Fruit fly (Drosophila melanogaster) whole organism, pupa: ENCODE results near the gene CG34057.

Source experiments
- CG10348 ChIP-seq: fragments of 200-800 bp; sonication (Bioruptor generic); IDR thresholded peaks from 2 replicates; pipeline ENCODE4 v1.3.6; 2022; ENCODE audit warnings: missing biosample characterization, missing genetic modification characterization
- CG12605 ChIP-seq: fragments of 200-800 bp; sonication (Bioruptor generic); IDR thresholded peaks from 2 replicates; pipeline ENCODE4 v1.3.6; 2022; ENCODE audit warnings: missing biosample characterization, missing genetic modification characterization
- CG13204 ChIP-seq: fragments of 200-800 bp; sonication (Bioruptor generic); optimal IDR thresholded peaks from 2 replicates; lab custom pipeline; 2018; ENCODE audit warnings: missing biosample characterization, mild to moderate bottlenecking, missing genetic modification characterization, moderate library complexity
- CG14655 ChIP-seq: fragments of 200-800 bp; sonication (Bioruptor generic); optimal IDR thresholded peaks from 3 replicates; lab custom pipeline; 2017; ENCODE audit warnings: mild to moderate bottlenecking, missing biosample characterization, missing genetic modification reagents, missing genetic modification characterization
- CG15710 ChIP-seq: fragments of 200-800 bp; sonication (Bioruptor generic); optimal IDR thresholded peaks from 2 replicates; lab custom pipeline; 2018; ENCODE audit warnings: missing biosample characterization, mild to moderate bottlenecking, missing genetic modification characterization, moderate library complexity
- CG17806 ChIP-seq: fragments of 200-800 bp; sonication (Bioruptor generic); optimal IDR thresholded peaks from 2 replicates; lab custom pipeline; 2018; ENCODE audit warnings: missing biosample characterization, mild to moderate bottlenecking, missing genetic modification characterization, moderate library complexity
- CG32121 ChIP-seq: fragments of 200-800 bp; sonication (Bioruptor generic); IDR thresholded peaks from 2 replicates; pipeline ENCODE4 v1.3.6; 2022; ENCODE audit warnings: missing biosample characterization, missing genetic modification characterization
- CG34367 ChIP-seq: fragments of 200-800 bp; sonication (Bioruptor generic); optimal IDR thresholded peaks from 2 replicates; lab custom pipeline; 2018; ENCODE audit warnings: missing biosample characterization, mild to moderate bottlenecking, missing genetic modification characterization
- CG4496 ChIP-seq: fragments of 200-800 bp; sonication (Bioruptor generic); IDR thresholded peaks from 3 replicates; pipeline ENCODE4 v1.3.6; 2022; ENCODE audit warnings: missing biosample characterization, missing genetic modification characterization
- CG8159 ChIP-seq: fragments of 200-800 bp; sonication (Bioruptor generic); optimal IDR thresholded peaks from 3 replicates; lab custom pipeline; 2018; ENCODE audit warnings: missing biosample characterization, mild to moderate bottlenecking, missing genetic modification characterization, moderate library complexity
- CG8301 ChIP-seq: fragments of 200-800 bp; sonication (Bioruptor generic); optimal IDR thresholded peaks from 2 replicates; lab custom pipeline; 2018; ENCODE audit warnings: missing biosample characterization, mild to moderate bottlenecking, missing genetic modification characterization
- CG9948 ChIP-seq: fragments of 200-800 bp; sonication (Bioruptor generic); optimal IDR thresholded peaks from 2 replicates; lab custom pipeline; 2018; ENCODE audit warnings: missing biosample characterization, mild to moderate bottlenecking, missing genetic modification characterization, moderate library complexity
- D1 ChIP-seq: fragments of 200-800 bp; sonication (Bioruptor generic); optimal IDR thresholded peaks from 2 replicates; lab custom pipeline; 2018; ENCODE audit warnings: missing biosample characterization, mild to moderate bottlenecking, missing genetic modification characterization, moderate library complexity
- EcR ChIP-seq: fragments of 200-800 bp; sonication (Bioruptor generic); optimal IDR thresholded peaks from 3 replicates; lab custom pipeline; 2019; ENCODE audit warnings: missing biosample characterization, missing genetic modification characterization, mild to moderate bottlenecking, moderate library complexity, missing genetic modification reagents
- Ets98B ChIP-seq: fragments of 200-800 bp; sonication (Bioruptor generic); IDR thresholded peaks from 2 replicates; pipeline ENCODE4 v1.3.6; 2022; ENCODE audit warnings: missing biosample characterization, missing genetic modification characterization
- Pif1A ChIP-seq: fragments of 200-800 bp; sonication (Bioruptor generic); optimal IDR thresholded peaks from 3 replicates; lab custom pipeline; 2016; ENCODE audit warnings: missing biosample characterization, missing genetic modification characterization
- Pif1B ChIP-seq: fragments of 200-800 bp; sonication (Bioruptor generic); optimal IDR thresholded peaks from 3 replicates; lab custom pipeline; 2016; ENCODE audit warnings: missing biosample characterization, missing genetic modification characterization
- Snoo ChIP-seq: fragments of 200-800 bp; sonication (Bioruptor generic); optimal IDR thresholded peaks from 3 replicates; lab custom pipeline; 2017; ENCODE audit warnings: missing biosample characterization, mild to moderate bottlenecking, missing genetic modification characterization, inconsistent platforms
- fd96Ca ChIP-seq: fragments of 200-800 bp; sonication (Bioruptor generic); IDR thresholded peaks from 3 replicates; pipeline ENCODE4 v1.3.6; 2022; ENCODE audit warnings: missing biosample characterization, missing genetic modification characterization
- gl ChIP-seq: fragments of 200-800 bp; sonication (Bioruptor generic); optimal IDR thresholded peaks from 2 replicates; lab custom pipeline; 2018; ENCODE audit warnings: missing biosample characterization, mild to moderate bottlenecking, missing genetic modification characterization
- rn ChIP-seq: fragments of 200-800 bp; sonication (Bioruptor generic); IDR thresholded peaks from 2 replicates; pipeline ENCODE4 v1.3.6; 2022; ENCODE audit warnings: missing biosample characterization, missing genetic modification characterization

The CG34057 gene

DNA sequence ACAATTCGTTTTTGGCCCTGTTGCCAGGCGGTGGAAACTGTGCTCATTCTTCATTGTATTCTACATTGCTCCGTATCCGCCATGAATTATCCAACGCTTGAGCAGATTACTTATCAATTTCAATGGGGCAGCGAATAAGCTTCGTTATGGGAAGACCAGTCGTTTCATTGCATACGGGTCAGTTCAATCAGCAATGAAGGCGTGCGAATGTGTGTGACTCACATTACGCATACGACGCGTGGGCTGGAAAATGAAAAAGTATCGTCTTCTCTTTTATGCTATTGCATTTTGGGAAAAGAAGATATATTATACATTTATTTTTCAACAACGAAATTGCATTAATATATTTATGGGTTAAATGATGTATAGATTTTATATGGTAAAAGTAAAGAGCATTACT is 12.2 kb upstream of the CG34057 start:
- no peak for TF ChIP-seq Ets98B (GFP tag; lab: Robert Waterston, UW)
- TF ChIP-seq CG34367 (tag; lab: Kevin White, UChicago) = no peak
- TF ChIP-seq CG10348 (GFP tag; lab: Robert Waterston, UW) = no peak
- no peak for TF ChIP-seq CG14655 (GFP tag; lab: Kevin White, UChicago)
- TF ChIP-seq CG32121 = no peak
- TF ChIP-seq CG8301 (tag; lab: Kevin White, UChicago) = no peak
- no peak for TF ChIP-seq Pif1A (GFP tag; lab: Kevin White, UChicago)
- TF ChIP-seq CG13204 (GFP tag; lab: Kevin White, UChicago) = no peak

DNA sequence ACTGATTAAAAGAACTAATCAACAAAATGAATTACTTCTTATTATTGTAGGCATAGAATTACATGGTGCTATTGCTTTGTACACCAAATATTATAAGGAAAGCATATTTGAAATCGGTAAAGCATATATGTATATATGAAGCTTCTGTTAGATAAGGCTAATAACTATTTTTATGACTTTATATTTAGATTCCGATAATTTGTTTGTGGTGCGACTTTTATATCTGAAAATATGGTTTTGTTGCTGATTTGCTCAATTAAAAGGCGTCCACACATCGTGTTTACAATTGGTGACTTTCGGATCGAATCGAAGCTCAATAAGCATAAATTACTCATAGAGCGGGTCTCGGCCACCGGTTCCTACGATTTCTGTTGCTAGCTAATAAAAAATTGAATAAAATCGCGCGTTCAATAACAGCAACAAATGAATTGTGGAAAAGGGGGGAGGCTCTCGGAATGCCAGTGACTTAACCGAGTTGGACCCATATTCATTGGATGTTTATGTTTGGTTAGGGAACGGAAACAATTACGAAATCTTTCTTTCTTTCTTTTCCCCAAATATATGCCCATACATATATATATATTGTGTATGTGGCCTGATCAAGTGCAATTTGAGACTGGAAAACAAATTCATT is 11.4 kb upstream of the CG34057 start:
- no peak for TF ChIP-seq CG15710 (tag; lab: Kevin White, UChicago)

DNA sequence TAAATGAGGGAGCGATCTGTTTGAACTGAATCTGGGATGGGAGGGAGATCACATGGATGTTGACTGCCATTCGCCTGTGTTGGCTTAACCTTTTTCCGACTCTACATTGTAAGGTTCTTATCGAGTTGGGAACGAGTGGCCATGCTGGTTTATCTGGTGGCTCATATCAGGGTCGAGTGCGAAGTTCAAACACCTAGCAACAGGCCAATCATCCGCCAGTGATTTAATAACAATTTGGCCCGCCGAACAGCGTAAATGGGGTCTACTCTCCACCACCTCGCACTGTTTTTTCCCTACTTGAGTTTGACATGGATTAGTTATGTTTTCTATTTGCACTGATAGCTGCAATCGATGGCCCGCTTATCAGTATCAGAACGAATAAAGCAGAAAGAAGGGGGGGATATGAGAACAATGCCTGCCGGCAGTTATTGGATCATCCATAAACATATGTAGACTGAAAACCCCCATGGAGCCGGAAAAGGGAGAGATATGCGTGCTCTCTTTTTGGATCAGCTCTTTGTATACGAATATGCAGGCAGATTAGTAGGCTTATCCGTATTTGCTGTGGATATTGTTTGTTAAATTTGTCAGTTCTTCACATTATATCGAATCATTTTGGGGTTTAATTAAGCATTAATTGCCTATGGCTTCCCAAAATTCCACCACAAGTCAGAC is 9.6 kb upstream of the CG34057 start:
- TF ChIP-seq EcR (GFP tag; lab: Kevin White, UChicago) = peak; percentile 55
- no peak for TF ChIP-seq Snoo (tag; lab: Kevin White, UChicago)

DNA sequence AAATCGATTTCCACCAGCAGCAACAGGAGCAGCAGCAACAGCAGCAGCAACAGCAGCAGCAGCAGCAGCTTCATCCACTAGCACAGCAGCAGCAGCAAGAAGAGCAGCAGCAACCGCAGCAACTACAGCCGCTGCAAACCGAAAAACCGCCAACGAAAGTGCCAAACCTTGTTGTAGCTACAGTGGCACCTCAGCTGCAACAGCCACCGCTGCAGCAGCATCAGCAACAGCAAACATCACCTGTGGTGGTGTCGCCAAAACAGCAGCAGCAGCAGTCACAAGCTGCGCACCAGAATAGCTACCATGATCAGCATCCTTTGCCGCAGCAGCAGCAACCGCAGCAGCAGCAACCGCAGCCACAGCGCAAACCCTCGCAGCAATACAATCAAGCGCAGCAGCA is 8.8 kb upstream of the CG34057 start:
- TF ChIP-seq Pif1B = no peak
- TF ChIP-seq Snoo (tag; lab: Kevin White, UChicago) = no peak
- no peak for TF ChIP-seq CG32121
- no peak for TF ChIP-seq Pif1A (GFP tag; lab: Kevin White, UChicago)
- TF ChIP-seq CG8159 (tag; lab: Kevin White, UChicago) = no peak
- no peak for TF ChIP-seq CG13204 (GFP tag; lab: Kevin White, UChicago)
- TF ChIP-seq D1 (tag; lab: Kevin White, UChicago) = no peak
- TF ChIP-seq CG34367 (tag; lab: Kevin White, UChicago) = no peak
- no peak for TF ChIP-seq CG4496 (GFP tag; lab: Robert Waterston, UW)
- TF ChIP-seq Ets98B (GFP tag; lab: Robert Waterston, UW) = no peak
- no peak for TF ChIP-seq CG8301 (tag; lab: Kevin White, UChicago)
- TF ChIP-seq CG15710 (tag; lab: Kevin White, UChicago) = no peak
- TF ChIP-seq CG10348 (GFP tag; lab: Robert Waterston, UW) = no peak
- no peak for TF ChIP-seq rn (GFP tag; lab: Robert Waterston, UW)
- TF ChIP-seq CG17806 (tag; lab: Kevin White, UChicago) = no peak
- TF ChIP-seq EcR (GFP tag; lab: Kevin White, UChicago) = no peak
- no peak for TF ChIP-seq CG12605 (GFP tag; lab: Robert Waterston, UW)
- no peak for TF ChIP-seq CG9948 (tag; lab: Kevin White, UChicago)
- no peak for TF ChIP-seq gl (tag; lab: Kevin White, UChicago)
- TF ChIP-seq CG14655 (GFP tag; lab: Kevin White, UChicago) = no peak

DNA sequence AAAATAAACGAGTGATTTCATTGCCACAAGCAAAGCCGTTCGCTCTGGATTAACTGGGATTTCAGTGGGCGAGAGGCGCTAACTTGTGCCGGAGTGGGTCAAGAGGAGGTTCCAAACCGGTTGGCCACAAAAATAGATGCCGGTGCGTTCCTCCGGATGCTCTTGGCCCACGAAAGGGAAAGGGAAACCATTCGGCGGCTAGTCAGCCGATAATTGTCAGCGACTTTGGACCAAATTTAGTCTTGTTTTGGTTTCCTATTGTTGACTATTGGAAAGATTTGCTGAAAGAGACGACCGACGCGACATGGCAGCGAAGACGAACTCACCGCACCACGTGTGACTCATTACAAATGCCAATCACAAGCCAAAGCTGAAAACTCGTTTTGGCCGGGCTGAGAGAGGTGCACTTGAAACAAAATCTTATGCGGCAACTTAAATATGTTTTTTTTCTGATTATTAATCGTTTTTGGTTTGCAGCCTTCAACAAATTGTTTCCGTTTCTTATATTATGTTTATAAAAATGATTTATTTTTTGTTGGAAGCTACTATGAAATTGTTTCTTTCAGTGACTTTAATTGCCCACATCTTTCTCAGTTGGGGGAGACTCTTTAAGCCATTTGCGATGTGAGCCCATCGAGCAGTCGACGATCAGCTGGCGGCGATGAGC is 1.7 kb upstream of the CG34057 start, which contains the start of gene CG34056:
Gene CG34056, plus strand, starts transcription at position 638 of the 667 bp plus-strand sequence.
- TF ChIP-seq CG15710 (tag; lab: Kevin White, UChicago) (peak; percentile 97), CG32121 (peak; percentile 98), D1 (tag; lab: Kevin White, UChicago) (peak; percentile 92), Ets98B (GFP tag; lab: Robert Waterston, UW) (peak; percentile 98), CG9948 (tag; lab: Kevin White, UChicago) (peak; percentile 97), Pif1A (GFP tag; lab: Kevin White, UChicago) (peak; percentile 97), Snoo (tag; lab: Kevin White, UChicago) (peak; percentile 97), CG13204 (GFP tag; lab: Kevin White, UChicago) (peak; percentile 85), Pif1B (peak; percentile 98), CG12605 (GFP tag; lab: Robert Waterston, UW) (peak; percentile 98), CG17806 (tag; lab: Kevin White, UChicago) (peak; percentile 98), CG4496 (GFP tag; lab: Robert Waterston, UW) (peak; percentile 99), CG8301 (tag; lab: Kevin White, UChicago) (peak; percentile 97), fd96Ca (GFP tag; lab: Robert Waterston, UW) (peak; percentile 96), rn (GFP tag; lab: Robert Waterston, UW) (peak; percentile 96), CG34367 (tag; lab: Kevin White, UChicago) (peak; percentile 94), CG10348 (GFP tag; lab: Robert Waterston, UW) (peak; percentile 64), gl (tag; lab: Kevin White, UChicago) (peak; percentile 91), CG14655 (GFP tag; lab: Kevin White, UChicago) (peak; percentile 97), CG8159 (tag; lab: Kevin White, UChicago) (peak; percentile 98), EcR (GFP tag; lab: Kevin White, UChicago) (peak; percentile 46)
